Worm (Caenorhabditis elegans) whole organism, early embryonic: ENCODE measurements around the gene C53B7.2.

Source experiments
- B0310.2 ChIP-seq: sonication (generic microtip); optimal IDR thresholded peaks from 2 replicates; lab custom pipeline; 2016; ENCODE audit warnings: mild to moderate bottlenecking, missing genetic modification characterization, missing compliant biosample characterization
- F13C5.2 ChIP-seq: sonication (generic microtip); optimal IDR thresholded peaks from 2 replicates; lab custom pipeline; 2017; ENCODE audit warnings: mild to moderate bottlenecking, missing genetic modification characterization, inconsistent platforms, missing compliant biosample characterization
- aly-1 ChIP-seq: sonication (generic microtip); optimal IDR thresholded peaks from 2 replicates; lab custom pipeline; 2016; ENCODE audit warnings: missing genetic modification characterization, missing compliant biosample characterization
- ama-1 ChIP-seq: fragments of 150-350 bp; optimal IDR thresholded peaks from 2 replicates; lab custom pipeline; 2014
- ceh-13 ChIP-seq: fragments of 200-800 bp; sonication (Bioruptor generic); optimal IDR thresholded peaks from 2 replicates; lab custom pipeline; 2018; ENCODE audit warnings: mild to moderate bottlenecking, missing genetic modification characterization, missing compliant biosample characterization
- ceh-36 ChIP-seq: sonication (generic microtip); optimal IDR thresholded peaks from 2 replicates; lab custom pipeline; 2016; ENCODE audit warnings: missing genetic modification characterization, inconsistent platforms, missing compliant biosample characterization
- ets-7 ChIP-seq: sonication (generic microtip); optimal IDR thresholded peaks from 2 replicates; lab custom pipeline; 2016; ENCODE audit warnings: missing genotype, missing genetic modification characterization, missing compliant biosample characterization
- flt-1 ChIP-seq: fragments of 200-800 bp; sonication (Bioruptor generic); IDR thresholded peaks from 2 replicates; pipeline ENCODE4 v1.3.6; 2022; ENCODE audit warnings: missing genetic modification characterization, missing compliant biosample characterization
- hmbx-1 ChIP-seq: sonication (generic microtip); optimal IDR thresholded peaks from 2 replicates; lab custom pipeline; 2016; ENCODE audit warnings: mild to moderate bottlenecking, missing genetic modification characterization, missing compliant biosample characterization
- hmg-4 ChIP-seq: fragments of 200-800 bp; sonication (Bioruptor generic); optimal IDR thresholded peaks from 2 replicates; lab custom pipeline; 2018; ENCODE audit warnings: mild to moderate bottlenecking, missing genetic modification characterization, missing compliant biosample characterization
- hnd-1 ChIP-seq: sonication (generic microtip); optimal IDR thresholded peaks from 2 replicates; lab custom pipeline; 2016; ENCODE audit warnings: missing genetic modification characterization, missing compliant biosample characterization
- pes-1 ChIP-seq: fragments of 200-800 bp; sonication (Bioruptor generic); IDR thresholded peaks from 2 replicates; pipeline ENCODE4 v1.3.6; 2022; ENCODE audit warnings: missing genetic modification reagents, missing genetic modification characterization, missing compliant biosample characterization
- scrt-1 ChIP-seq: fragments of 200-800 bp; sonication (Bioruptor generic); IDR thresholded peaks from 2 replicates; pipeline ENCODE4 v1.3.6; 2022; ENCODE audit warnings: missing genetic modification characterization, missing compliant biosample characterization
- sea-1 ChIP-seq: fragments of 200-800 bp; sonication (Bioruptor generic); conservative IDR thresholded peaks from 2 replicates; pipeline ENCODE4 v1.3.6; 2022; ENCODE audit warnings: missing genetic modification characterization, missing compliant biosample characterization
- tbx-11 ChIP-seq: fragments of 200-800 bp; sonication (Bioruptor generic); IDR thresholded peaks from 2 replicates; pipeline ENCODE4 v1.3.6; 2022; ENCODE audit warnings: missing genetic modification characterization, missing compliant biosample characterization
- tbx-37 ChIP-seq: fragments of 200-800 bp; sonication (Bioruptor generic); conservative IDR thresholded peaks from 2 replicates; pipeline ENCODE4 v1.3.6; 2022; ENCODE audit warnings: missing genetic modification reagents, missing genetic modification characterization, missing compliant biosample characterization
- tra-4 ChIP-seq: sonication (generic microtip); optimal IDR thresholded peaks from 2 replicates; lab custom pipeline; 2017; ENCODE audit warnings: missing genetic modification characterization, missing compliant biosample characterization

C53B7.2 gene

DNA sequence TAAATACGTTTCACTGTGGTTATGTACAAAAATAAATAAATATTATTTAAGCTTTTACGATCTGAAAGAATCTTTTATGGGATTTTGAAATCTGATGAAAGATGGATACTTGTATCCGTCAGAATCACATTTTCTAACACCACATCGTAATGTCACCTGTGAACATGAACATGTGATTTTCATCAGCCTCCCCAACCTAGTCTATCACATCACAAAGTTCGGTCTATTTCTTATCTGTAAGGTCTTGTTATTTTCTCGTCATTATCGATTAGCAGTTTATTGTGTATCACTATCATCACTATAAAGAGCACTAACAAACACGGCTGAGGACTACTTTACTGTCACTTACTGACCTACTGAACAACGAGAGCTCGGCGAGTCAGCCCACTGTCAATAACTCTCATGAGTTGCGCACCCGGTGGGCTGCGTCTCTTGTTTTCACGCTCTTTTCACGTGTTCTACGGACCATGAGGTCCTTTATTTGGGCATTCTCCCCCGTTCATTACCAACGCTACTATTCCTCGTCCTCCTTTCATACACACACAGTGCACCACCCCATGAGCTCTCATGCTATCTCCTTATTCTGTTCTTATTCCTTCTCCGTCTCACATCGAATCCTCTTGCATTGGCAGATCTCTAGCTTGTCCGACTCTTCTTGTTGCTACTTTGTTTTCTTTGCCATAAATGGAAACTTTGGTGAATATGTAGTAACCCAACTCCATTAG lies 38.7 kb upstream of the C53B7.2 start:
- TF ChIP-seq pes-1 (GFP tag; lab: Robert Waterston, UW) (no peak), hmg-4 (peak; percentile 56), F13C5.2 (tag; lab: Kevin White, UChicago) (peak; percentile 25), flt-1 (GFP tag; lab: Robert Waterston, UW) (no peak)

ce11 chrX:6808239-6808638 lies 37.8 kb upstream of the C53B7.2 start:
- TF ChIP-seq tbx-37 = no peak
- TF ChIP-seq pes-1 (GFP tag; lab: Robert Waterston, UW) = no peak
- no peak for TF ChIP-seq B0310.2 (tag; lab: Kevin White, UChicago)
- no peak for TF ChIP-seq hnd-1
- no peak for TF ChIP-seq ama-1
- TF ChIP-seq ceh-36 (tag; lab: Kevin White, UChicago) = no peak
- TF ChIP-seq aly-1 = no peak
- TF ChIP-seq scrt-1 = no peak
- TF ChIP-seq tbx-11 (GFP tag; lab: Robert Waterston, UW) = no peak
- no peak for TF ChIP-seq ceh-13 (GFP tag; lab: Kevin White, UChicago)
- TF ChIP-seq hmg-4 = no peak
- TF ChIP-seq tra-4 = no peak
- no peak for TF ChIP-seq F13C5.2 (tag; lab: Kevin White, UChicago)
- TF ChIP-seq flt-1 (GFP tag; lab: Robert Waterston, UW) = no peak
- TF ChIP-seq ets-7 = no peak
- no peak for TF ChIP-seq hmbx-1
- TF ChIP-seq sea-1 = no peak

DNA sequence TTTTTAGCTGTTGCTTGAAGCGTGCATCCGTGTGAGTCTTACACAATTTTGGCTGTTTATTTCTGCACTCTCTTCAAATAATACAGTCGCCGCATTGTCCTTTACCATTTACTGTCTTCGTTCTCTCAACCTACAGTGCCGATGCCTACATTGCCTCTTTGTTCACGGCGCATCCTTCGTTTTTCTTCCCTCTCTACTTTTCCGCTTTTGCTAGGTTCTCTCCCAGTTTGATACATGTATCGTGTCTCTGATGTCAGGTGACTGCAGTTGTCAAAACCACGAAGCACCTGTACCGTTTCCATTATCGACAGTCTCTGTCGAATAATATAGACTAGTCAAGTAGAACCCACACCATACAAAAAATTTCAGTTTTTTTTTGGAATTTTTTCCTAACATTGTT lies 37.4 kb upstream of the C53B7.2 start:
- no peak for TF ChIP-seq ets-7
- no peak for TF ChIP-seq ceh-36 (tag; lab: Kevin White, UChicago)
- TF ChIP-seq hmbx-1 = no peak
- TF ChIP-seq flt-1 (GFP tag; lab: Robert Waterston, UW) = no peak
- TF ChIP-seq sea-1 = no peak
- no peak for TF ChIP-seq tbx-37
- no peak for TF ChIP-seq tbx-11 (GFP tag; lab: Robert Waterston, UW)
- no peak for TF ChIP-seq scrt-1
- TF ChIP-seq ceh-13 (GFP tag; lab: Kevin White, UChicago) = no peak
- no peak for TF ChIP-seq B0310.2 (tag; lab: Kevin White, UChicago)
- no peak for TF ChIP-seq ama-1
- no peak for TF ChIP-seq tra-4
- TF ChIP-seq hmg-4 = no peak

DNA sequence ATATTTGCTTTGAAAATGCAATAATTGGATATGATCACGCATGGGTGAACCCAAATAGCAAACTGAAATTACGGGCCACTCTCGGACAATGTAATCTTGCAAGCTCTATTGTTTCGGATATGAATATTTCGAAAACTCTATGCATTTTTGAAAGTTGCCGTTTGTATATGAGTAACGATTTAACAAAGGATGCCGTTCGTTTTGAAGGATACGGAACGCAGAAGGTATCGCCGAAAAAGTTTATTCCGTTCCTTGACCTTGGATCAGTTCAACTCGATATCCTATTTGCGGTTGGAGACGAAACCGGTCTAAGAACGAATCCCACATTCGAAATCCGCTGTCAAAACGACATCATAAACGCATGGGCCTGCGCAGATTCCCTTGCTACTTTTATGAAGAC lies 33.0 kb upstream of the C53B7.2 start:
- TF ChIP-seq scrt-1 = no peak
- TF ChIP-seq ama-1 = no peak
- TF ChIP-seq ceh-36 (tag; lab: Kevin White, UChicago) = no peak
- TF ChIP-seq B0310.2 (tag; lab: Kevin White, UChicago) = no peak
- no peak for TF ChIP-seq tbx-11 (GFP tag; lab: Robert Waterston, UW)
- no peak for TF ChIP-seq tbx-37
- no peak for TF ChIP-seq hmbx-1
- TF ChIP-seq ceh-13 (GFP tag; lab: Kevin White, UChicago) = no peak
- no peak for TF ChIP-seq sea-1

DNA sequence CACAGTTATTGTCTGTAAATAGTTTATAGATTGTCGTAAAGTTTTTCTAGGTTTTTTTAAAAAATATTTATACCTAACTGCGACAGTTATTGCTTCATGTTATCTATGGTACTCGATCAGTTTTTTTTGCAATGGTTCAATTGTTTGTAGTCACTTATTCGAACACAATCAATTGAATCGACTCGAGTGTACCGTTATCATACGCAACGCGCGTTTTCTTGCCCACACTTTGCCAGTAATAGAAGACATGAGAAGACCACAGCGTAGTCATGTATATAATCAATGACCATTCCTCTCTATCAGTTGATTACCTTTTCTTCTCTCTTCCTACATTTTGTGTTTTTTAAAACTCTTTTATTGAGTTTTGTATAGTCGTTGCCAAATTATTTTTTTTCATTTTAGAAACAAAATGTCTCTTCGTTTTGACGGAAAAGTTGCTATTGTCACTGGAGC lies 28.0 kb upstream of the C53B7.2 start, which contains the start of gene dhs-28:
TSS of gene dhs-28 (plus strand) at position 403 of the 453 bp plus-strand sequence.
- no peak for TF ChIP-seq tbx-37
- no peak for TF ChIP-seq scrt-1
- TF ChIP-seq hmg-4 = no peak
- TF ChIP-seq F13C5.2 (tag; lab: Kevin White, UChicago) = no peak
- TF ChIP-seq ama-1 = no peak
- no peak for TF ChIP-seq aly-1
- no peak for TF ChIP-seq hnd-1
- TF ChIP-seq B0310.2 (tag; lab: Kevin White, UChicago) = no peak
- no peak for TF ChIP-seq ceh-13 (GFP tag; lab: Kevin White, UChicago)
- no peak for TF ChIP-seq pes-1 (GFP tag; lab: Robert Waterston, UW)
- no peak for TF ChIP-seq ceh-36 (tag; lab: Kevin White, UChicago)

ce11 chrX:6819135-6819534 lies 26.9 kb upstream of the C53B7.2 start:
- TF ChIP-seq scrt-1 (no peak), tbx-37 (no peak), hmbx-1 (no peak), tbx-11 (GFP tag; lab: Robert Waterston, UW) (no peak), aly-1 (no peak), ama-1 (no peak), ceh-13 (GFP tag; lab: Kevin White, UChicago) (no peak), pes-1 (GFP tag; lab: Robert Waterston, UW) (no peak), hnd-1 (no peak), flt-1 (GFP tag; lab: Robert Waterston, UW) (no peak), hmg-4 (no peak)

DNA sequence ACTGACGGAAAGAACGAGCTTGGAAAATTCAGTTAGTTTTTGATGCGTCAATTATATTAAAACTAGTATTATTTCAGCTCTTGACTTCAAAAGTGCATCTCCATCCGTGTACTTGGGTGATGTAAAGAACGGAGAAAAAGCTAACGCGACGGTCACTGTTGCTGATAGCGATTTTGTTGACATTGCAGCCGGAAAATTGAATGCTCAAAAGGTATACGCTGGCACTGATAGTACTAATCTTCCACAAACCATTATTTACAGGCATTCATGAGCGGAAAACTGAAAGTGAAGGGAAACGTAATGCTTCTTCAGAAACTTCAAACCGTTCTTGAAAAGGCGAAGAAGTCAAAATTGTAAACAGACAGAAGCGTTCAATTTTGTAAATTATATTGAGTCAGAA lies 26.4 kb upstream of the C53B7.2 start:
- TF ChIP-seq hnd-1 (no peak), ceh-36 (tag; lab: Kevin White, UChicago) (no peak), hmbx-1 (no peak), ets-7 (no peak), F13C5.2 (tag; lab: Kevin White, UChicago) (no peak), hmg-4 (no peak), tbx-11 (GFP tag; lab: Robert Waterston, UW) (no peak), flt-1 (GFP tag; lab: Robert Waterston, UW) (no peak), aly-1 (no peak), scrt-1 (no peak), ama-1 (no peak), B0310.2 (tag; lab: Kevin White, UChicago) (no peak), ceh-13 (GFP tag; lab: Kevin White, UChicago) (no peak), tbx-37 (no peak), tra-4 (no peak), sea-1 (no peak), pes-1 (GFP tag; lab: Robert Waterston, UW) (no peak)

- TF ChIP-seq tbx-37 = no peak
- TF ChIP-seq ceh-13 (GFP tag; lab: Kevin White, UChicago) = no peak
- TF ChIP-seq tbx-11 (GFP tag; lab: Robert Waterston, UW) = no peak
- TF ChIP-seq pes-1 (GFP tag; lab: Robert Waterston, UW) = no peak
- no peak for TF ChIP-seq tra-4
- TF ChIP-seq ets-7 = no peak
- no peak for TF ChIP-seq hmg-4
- no peak for TF ChIP-seq scrt-1
- TF ChIP-seq flt-1 (GFP tag; lab: Robert Waterston, UW) = no peak
- no peak for TF ChIP-seq ceh-36 (tag; lab: Kevin White, UChicago)
- TF ChIP-seq sea-1 = no peak
- no peak for TF ChIP-seq aly-1
- TF ChIP-seq ama-1 = no peak
- no peak for TF ChIP-seq hnd-1
These were observed 23.5 kb upstream of the C53B7.2 start for ce11 chrX:6822552-6822951.
